Comparison of ENCODE assay signal across 5 worm cellular contexts in genomic region chrV:17723142-17723781, ce11.
TF ChIP-seq lines count a peak whose summit lies in the region.

No protein-coding gene starts in this region.

TF ChIP-seq in whole organism, L1 larva, 84 proteins besides CTCF, POLR2A, EP300 and RAD21 (continues in another document):
- no peak for TF ChIP-seq nhr-11 (tag; optimal IDR thresholded peaks at IDR 0.05; lab: Kevin White, UChicago)
- no peak for TF ChIP-seq nhr-76 (tag; optimal IDR thresholded peaks at IDR 0.05; lab: Kevin White, UChicago)
- TF ChIP-seq unc-86 (tag; optimal IDR thresholded peaks at IDR 0.05; lab: Kevin White, UChicago): no peak
- TF ChIP-seq blmp-1 (tag; optimal IDR thresholded peaks at IDR 0.05; lab: Kevin White, UChicago): peak; percentile 49
- TF ChIP-seq ztf-4 (tag; optimal IDR thresholded peaks at IDR 0.05; lab: Kevin White, UChicago): no peak
- TF ChIP-seq nhr-71 (tag; optimal IDR thresholded peaks at IDR 0.05; lab: Kevin White, UChicago): no peak
- no peak for TF ChIP-seq aha-1 (tag; optimal IDR thresholded peaks at IDR 0.05; lab: Kevin White, UChicago)
- no peak for TF ChIP-seq snu-23 (GFP tag; optimal IDR thresholded peaks at IDR 0.05; lab: Kevin White, UChicago)
- TF ChIP-seq ztf-11 (tag; optimal IDR thresholded peaks at IDR 0.05; lab: Kevin White, UChicago): no peak
- TF ChIP-seq sup-37 (GFP tag; optimal IDR thresholded peaks at IDR 0.05; lab: Kevin White, UChicago): no peak
- no peak for TF ChIP-seq nhr-77 (tag; optimal IDR thresholded peaks at IDR 0.05; lab: Kevin White, UChicago)
- no peak for TF ChIP-seq nhr-237 (tag; optimal IDR thresholded peaks at IDR 0.05; lab: Kevin White, UChicago)
- TF ChIP-seq lin-15B (tag; optimal IDR thresholded peaks at IDR 0.05; lab: Kevin White, UChicago): no peak
- peak; percentile 17 for TF ChIP-seq elt-2 (tag; optimal IDR thresholded peaks at IDR 0.05; lab: Kevin White, UChicago)
- TF ChIP-seq mep-1 (tag; optimal IDR thresholded peaks at IDR 0.05; lab: Kevin White, UChicago): no peak
- TF ChIP-seq C34B4.2 (tag; optimal IDR thresholded peaks at IDR 0.05; lab: Kevin White, UChicago): no peak
- TF ChIP-seq vab-15 (tag; optimal IDR thresholded peaks at IDR 0.05; lab: Kevin White, UChicago): no peak
- no peak for TF ChIP-seq unc-62 (GFP tag; optimal IDR thresholded peaks at IDR 0.05; lab: Kevin White, UChicago)
- TF ChIP-seq ama-1 (optimal IDR thresholded peaks at IDR 0.05; lab: Kevin White, UChicago): no peak
- peak; percentile 73 for TF ChIP-seq nhr-19 (GFP tag; conservative IDR thresholded peaks at IDR 0.05; lab: Robert Waterston, UW)

TF ChIP-seq in whole organism, L3 larva, 47 proteins besides CTCF, POLR2A, EP300 and RAD21:
- no peak for TF ChIP-seq nhr-76 (tag; optimal IDR thresholded peaks at IDR 0.05; lab: Kevin White, UChicago)
- TF ChIP-seq pha-4 (tag; optimal IDR thresholded peaks at IDR 0.05; lab: Kevin White, UChicago): peak; percentile 20
- TF ChIP-seq pqm-1 (tag; optimal IDR thresholded peaks at IDR 0.05; lab: Kevin White, UChicago): peak; percentile 58
- TF ChIP-seq nhr-23 (tag; optimal IDR thresholded peaks at IDR 0.05; lab: Kevin White, UChicago): peak; percentile 8
- TF ChIP-seq elt-2 (tag; optimal IDR thresholded peaks at IDR 0.05; lab: Kevin White, UChicago): peak; percentile 52

TF ChIP-seq in whole organism, L4 larva, 104 proteins besides CTCF, POLR2A, EP300 and RAD21:
- no peak for TF ChIP-seq daf-16 (GFP tag; optimal IDR thresholded peaks at IDR 0.05; lab: Kevin White, UChicago)
- peak; percentile 91 for TF ChIP-seq daf-16 (tag; optimal IDR thresholded peaks at IDR 0.05; lab: Kevin White, UChicago)
- TF ChIP-seq spr-1 (tag; optimal IDR thresholded peaks at IDR 0.05; lab: Kevin White, UChicago): no peak
- no peak for TF ChIP-seq nhr-48 (tag; optimal IDR thresholded peaks at IDR 0.05; lab: Kevin White, UChicago)
- TF ChIP-seq nhr-28 (tag; optimal IDR thresholded peaks at IDR 0.05; lab: Kevin White, UChicago): peak; percentile 36
- no peak for TF ChIP-seq dmd-6 (GFP tag; IDR thresholded peaks at IDR 0.05; lab: Robert Waterston, UW)
- no peak for TF ChIP-seq aha-1 (tag; lab: Kevin White, UChicago)
- TF ChIP-seq daf-12 (tag; optimal IDR thresholded peaks at IDR 0.05; lab: Kevin White, UChicago): no peak
- TF ChIP-seq mes-2 (tag; optimal IDR thresholded peaks at IDR 0.05; lab: Kevin White, UChicago; ENCODE audit: poor library complexity, severe bottlenecking): no peak
- TF ChIP-seq ama-1 (optimal IDR thresholded peaks at IDR 0.05; lab: Kevin White, UChicago): no peak
- no peak for TF ChIP-seq D1046.2 (GFP tag; IDR thresholded peaks at IDR 0.05; lab: Robert Waterston, UW)
- TF ChIP-seq nhr-11 (tag; optimal IDR thresholded peaks at IDR 0.05; lab: Kevin White, UChicago): peak; percentile 3
- no peak for TF ChIP-seq Y105C5A.15 (GFP tag; IDR thresholded peaks at IDR 0.05; lab: Robert Waterston, UW)
- TF ChIP-seq lin-38 (GFP tag; IDR thresholded peaks at IDR 0.05; lab: Robert Waterston, UW): no peak
- TF ChIP-seq attf-4 (tag; optimal IDR thresholded peaks at IDR 0.05; lab: Kevin White, UChicago): no peak
- peak; percentile 29 for TF ChIP-seq hlh-11 (tag; optimal IDR thresholded peaks at IDR 0.05; lab: Kevin White, UChicago)
- no peak for TF ChIP-seq nhr-237 (tag; optimal IDR thresholded peaks at IDR 0.05; lab: Kevin White, UChicago)

TF ChIP-seq in whole organism, late embryonic, 69 proteins besides CTCF, POLR2A, EP300 and RAD21:
- TF ChIP-seq elt-2 (tag; optimal IDR thresholded peaks at IDR 0.05; lab: Kevin White, UChicago): peak; percentile 18
- TF ChIP-seq hlh-6 (tag; optimal IDR thresholded peaks at IDR 0.05; lab: Kevin White, UChicago): no peak
- TF ChIP-seq sox-4 (tag; optimal IDR thresholded peaks at IDR 0.05; lab: Kevin White, UChicago): no peak
- TF ChIP-seq hlh-30 (tag; optimal IDR thresholded peaks at IDR 0.05; lab: Kevin White, UChicago; ENCODE audit: insufficient read depth): no peak
- no peak for TF ChIP-seq K09A11.1 (tag; optimal IDR thresholded peaks at IDR 0.05; lab: Kevin White, UChicago; ENCODE audit: insufficient read depth)

TF ChIP-seq in whole organism, young adult, 124 proteins besides CTCF, POLR2A, EP300 and RAD21:
- TF ChIP-seq sea-2 (GFP tag; IDR thresholded peaks at IDR 0.05; lab: Robert Waterston, UW) (no peak), nhr-80 (tag; optimal IDR thresholded peaks at IDR 0.05; lab: Kevin White, UChicago) (peak; percentile 44)
